Fruit fly (Drosophila melanogaster): ENCODE results near the gene Dred.

Gene Dred

DNA sequence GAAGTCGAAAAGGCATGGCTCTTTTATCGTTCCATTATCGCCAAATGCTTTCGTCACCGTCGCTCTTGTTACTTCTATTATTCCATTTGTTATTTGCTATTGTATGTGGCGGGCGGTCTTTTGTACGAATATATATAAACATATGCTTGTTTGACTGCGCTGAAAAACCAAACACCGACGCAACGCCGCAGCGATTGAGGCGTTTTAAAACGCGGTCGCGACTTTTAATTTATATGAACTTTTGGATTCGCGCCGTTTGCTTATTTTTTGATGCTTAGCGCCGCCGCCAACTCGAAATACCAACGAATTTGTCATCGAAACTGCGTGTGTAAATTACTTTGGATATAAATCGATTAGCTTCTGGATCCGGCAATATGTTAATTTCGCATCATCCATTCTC lies 46.9 kb downstream of the Dred start:
- TF ChIP-seq Jra (GFP tag; optimal IDR thresholded peaks at IDR 0.05) (no peak), Rel (GFP tag; optimal IDR thresholded peaks at IDR 0.05) (no peak), Rel (tag; optimal IDR thresholded peaks at IDR 0.05) (no peak), sv (GFP tag; optimal IDR thresholded peaks at IDR 0.05) (no peak), Dfd (GFP tag; optimal IDR thresholded peaks at IDR 0.05) (no peak), pan (optimal IDR thresholded peaks at IDR 0.05) (no peak), HLH106 (tag; optimal IDR thresholded peaks at IDR 0.05) (no peak), Vsx2 (GFP tag; optimal IDR thresholded peaks at IDR 0.05; ENCODE audit: partially characterized antibody) (no peak)

DNA sequence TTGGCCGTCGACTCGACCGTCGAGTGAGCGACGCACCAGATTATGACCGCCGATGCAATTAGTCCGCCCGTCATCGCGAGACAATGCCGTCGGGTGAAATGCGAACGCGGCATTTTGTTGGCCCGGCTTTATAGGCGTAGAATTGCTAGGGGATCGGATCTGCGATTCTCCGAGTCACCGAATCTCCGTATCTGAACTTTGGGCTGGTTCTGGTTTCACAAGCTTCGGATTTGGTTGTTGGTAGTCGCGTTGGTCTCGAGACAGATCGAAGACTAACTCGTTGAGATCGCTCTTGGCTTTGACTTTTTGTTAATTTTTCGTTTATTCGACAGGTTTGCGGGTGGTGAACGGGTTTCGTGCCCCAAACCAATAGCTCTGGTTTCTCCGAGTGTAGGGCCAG lies 47.4 kb downstream of the Dred start:
- TF ChIP-seq CrebA (GFP tag; optimal IDR thresholded peaks at IDR 0.05; ENCODE audit: borderline replicate concordance) (no peak), br (GFP tag; optimal IDR thresholded peaks at IDR 0.05) (no peak), jim (GFP tag; optimal IDR thresholded peaks at IDR 0.05) (no peak), tai (GFP tag; optimal IDR thresholded peaks at IDR 0.05) (no peak), sage (GFP tag; optimal IDR thresholded peaks at IDR 0.05) (no peak), N (GFP tag; optimal IDR thresholded peaks at IDR 0.05) (no peak)

DNA sequence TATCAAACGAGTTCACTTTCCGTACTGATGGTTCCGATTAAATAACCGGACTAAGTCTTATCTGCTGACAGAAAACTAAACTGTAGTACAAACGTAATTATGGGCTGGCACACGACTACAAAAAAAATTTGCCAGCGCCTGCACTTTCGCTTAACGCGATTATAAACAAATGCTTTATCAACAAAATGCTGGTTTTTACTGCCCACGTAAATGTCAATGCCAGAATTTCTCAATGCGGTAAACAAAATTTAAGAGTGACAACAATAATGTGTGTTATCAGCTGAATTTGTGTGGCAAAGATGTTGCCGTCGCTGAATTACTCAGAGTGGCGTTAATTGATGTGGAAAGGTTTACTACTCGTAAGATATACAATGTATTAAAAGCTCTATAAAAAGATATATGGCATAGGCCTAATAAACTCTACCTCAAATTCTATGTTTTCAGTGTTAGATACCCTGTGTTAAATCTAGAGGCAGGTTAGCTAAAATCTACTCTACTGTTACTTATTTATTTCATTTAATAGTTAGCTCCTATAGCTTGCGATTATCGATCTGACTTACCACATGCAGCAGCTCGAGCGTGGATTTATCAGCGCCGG lies 47.9 kb downstream of the Dred start:
- no peak for TF ChIP-seq psq (GFP tag; optimal IDR thresholded peaks at IDR 0.05)
- no peak for TF ChIP-seq Abd-B (GFP tag; optimal IDR thresholded peaks at IDR 0.05)
- TF ChIP-seq foxo (GFP tag; optimal IDR thresholded peaks at IDR 0.05): no peak
- no peak for TF ChIP-seq sv (GFP tag; optimal IDR thresholded peaks at IDR 0.05)
- TF ChIP-seq dsf (GFP tag; optimal IDR thresholded peaks at IDR 0.05; ENCODE audit: borderline replicate concordance): no peak
- TF ChIP-seq OdsH (GFP tag; optimal IDR thresholded peaks at IDR 0.05): no peak
- no peak for TF ChIP-seq HLH106 (tag; optimal IDR thresholded peaks at IDR 0.05)
- no peak for TF ChIP-seq Vsx2 (GFP tag; optimal IDR thresholded peaks at IDR 0.05; ENCODE audit: partially characterized antibody)
- TF ChIP-seq Jra (GFP tag; optimal IDR thresholded peaks at IDR 0.05): no peak
- no peak for TF ChIP-seq Hnf4 (GFP tag; optimal IDR thresholded peaks at IDR 0.05)
- no peak for TF ChIP-seq CG9705 (GFP tag; optimal IDR thresholded peaks at IDR 0.05)
- TF ChIP-seq CG32264 (GFP tag; optimal IDR thresholded peaks at IDR 0.05): no peak
- no peak for TF ChIP-seq tai (GFP tag; optimal IDR thresholded peaks at IDR 0.05)
- no peak for TF ChIP-seq lola (GFP tag; optimal IDR thresholded peaks at IDR 0.05)
- no peak for TF ChIP-seq Hr78 (GFP tag; optimal IDR thresholded peaks at IDR 0.05)
- TF ChIP-seq Myc (optimal IDR thresholded peaks at IDR 0.05): no peak

- TF ChIP-seq rgr (GFP tag; optimal IDR thresholded peaks at IDR 0.05) (no peak), Myc (optimal IDR thresholded peaks at IDR 0.05) (no peak), foxo (GFP tag; optimal IDR thresholded peaks at IDR 0.05) (no peak), fru (GFP tag; optimal IDR thresholded peaks at IDR 0.05) (no peak), HLH106 (tag; optimal IDR thresholded peaks at IDR 0.05) (no peak), Mio (GFP tag; optimal IDR thresholded peaks at IDR 0.05) (no peak), N (GFP tag; optimal IDR thresholded peaks at IDR 0.05) (no peak), Hr78 (GFP tag; optimal IDR thresholded peaks at IDR 0.05) (no peak)
Observed at dm6 chr3L:19494954-19495353, 49.1 kb downstream of the Dred start.

Measured in whole organism, wandering third instar larva.